Fruit fly (Drosophila melanogaster): ENCODE data around the gene CG13716.

DNA sequence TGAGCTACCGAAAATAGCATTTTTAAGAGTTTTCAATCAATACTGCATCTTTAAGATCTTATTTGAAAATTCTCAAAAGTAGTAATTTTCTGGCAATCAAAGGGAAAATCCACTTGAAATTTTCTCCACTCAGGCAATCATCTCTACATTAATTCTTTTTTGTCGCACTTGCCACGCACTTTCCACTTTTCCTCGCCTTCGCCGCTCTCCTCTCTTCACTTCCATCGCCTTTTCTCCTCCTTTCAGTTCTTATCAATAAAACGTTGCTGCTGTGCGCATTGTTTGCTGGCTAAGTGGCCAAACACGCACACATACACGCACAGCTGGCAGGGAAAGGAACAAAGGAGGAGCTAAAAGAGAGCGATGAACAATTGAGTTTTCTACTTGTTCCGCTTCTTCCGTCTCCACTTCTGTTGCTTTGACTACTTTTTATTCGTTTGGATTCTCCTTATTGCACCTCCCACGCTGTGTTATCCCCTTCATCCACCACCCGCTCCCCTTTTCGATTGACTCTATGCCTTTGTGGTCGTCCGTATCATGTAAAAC, 11.5 kb downstream of the CG13716 start:
- TF ChIP-seq CG8478 (optimal IDR thresholded peaks at IDR 0.05) (no peak), CTCF (optimal IDR thresholded peaks at IDR 0.05) (no peak)

Measured in S2 (cell line).